Fruit fly (Drosophila melanogaster): Measurements from ENCODE around the gene CG14073.
A peak's percentile ranks its signal among the peaks of the same experiment; 100 is the strongest.

CG14073 gene

DNA sequence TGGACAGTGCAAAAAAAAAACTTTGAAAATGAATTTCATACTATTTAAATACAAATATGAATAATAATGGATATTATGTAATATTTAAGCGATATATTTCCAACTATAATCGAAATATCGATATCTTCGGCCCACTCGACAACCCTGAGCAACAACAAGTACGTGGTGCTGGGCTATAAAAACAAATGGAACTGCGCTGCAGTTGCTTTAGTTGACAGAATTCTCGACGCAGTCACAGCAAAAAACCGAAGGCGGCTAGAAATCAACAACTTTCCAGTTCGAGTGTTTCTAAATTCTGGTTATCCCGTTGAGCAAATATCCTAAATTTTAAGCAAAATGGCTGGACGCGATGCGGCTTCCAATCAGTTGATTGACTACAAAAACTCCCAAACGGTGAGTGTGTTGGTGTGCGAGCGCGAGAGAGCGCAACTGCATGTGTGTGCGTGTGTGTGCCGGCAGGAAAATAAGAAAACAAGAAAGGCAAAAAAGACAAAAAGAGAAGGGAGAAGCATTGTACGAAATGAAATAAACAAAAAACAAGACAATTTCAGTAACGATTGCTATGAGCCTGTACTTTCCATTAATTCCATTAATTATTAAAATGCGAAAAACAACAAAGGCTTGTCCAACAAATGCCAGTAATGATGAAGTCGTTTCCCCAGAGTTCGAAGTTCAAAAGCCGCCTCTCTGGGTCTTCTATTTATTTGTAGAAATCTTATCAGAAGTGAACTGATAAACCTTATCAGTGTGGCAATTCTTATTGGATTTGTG, 2.2 kb upstream of the CG14073 start, which contains the start of gene Cat (continued):
- TF ChIP-seq CG6792 (GFP tag; optimal IDR thresholded peaks at IDR 0.05): peak; percentile 94
- peak; percentile 77 for TF ChIP-seq acj6 (GFP tag; optimal IDR thresholded peaks at IDR 0.05)
- peak; percentile 14 for TF ChIP-seq Ets21C (GFP tag; optimal IDR thresholded peaks at IDR 0.05)
- peak; percentile 100 for TF ChIP-seq ss (GFP tag; optimal IDR thresholded peaks at IDR 0.05)
- TF ChIP-seq CG6808 (GFP tag; optimal IDR thresholded peaks at IDR 0.05): peak; percentile 99
- TF ChIP-seq OdsH (GFP tag; optimal IDR thresholded peaks at IDR 0.05): peak; percentile 90
- peak; percentile 100 for TF ChIP-seq CG6854 (GFP tag; optimal IDR thresholded peaks at IDR 0.05)
- peak; percentile 99 for TF ChIP-seq CG3032 (tag; optimal IDR thresholded peaks at IDR 0.05)
- TF ChIP-seq CG4318 (GFP tag; optimal IDR thresholded peaks at IDR 0.05): no peak
- TF ChIP-seq Eip75B (GFP tag; optimal IDR thresholded peaks at IDR 0.05): peak; percentile 97
- TF ChIP-seq CG6276 (GFP tag; optimal IDR thresholded peaks at IDR 0.05): peak; percentile 100
- TF ChIP-seq Gug (GFP tag; IDR thresholded peaks at IDR 0.05): peak; percentile 93
- TF ChIP-seq Met (GFP tag; optimal IDR thresholded peaks at IDR 0.05): peak; percentile 83
- peak; percentile 99 for TF ChIP-seq Lpt (GFP tag; optimal IDR thresholded peaks at IDR 0.05)
- peak; percentile 91 for TF ChIP-seq Sox14 (GFP tag; optimal IDR thresholded peaks at IDR 0.05)
- TF ChIP-seq fkh (GFP tag; optimal IDR thresholded peaks at IDR 0.05): peak; percentile 60
- TF ChIP-seq svp (GFP tag): peak; percentile 93
- TF ChIP-seq salr (GFP tag; optimal IDR thresholded peaks at IDR 0.05): peak; percentile 98 to 99
- TF ChIP-seq Ets96B (tag; optimal IDR thresholded peaks at IDR 0.05): peak; percentile 99
- peak; percentile 99 for TF ChIP-seq CG10669 (GFP tag; optimal IDR thresholded peaks at IDR 0.05)
- TF ChIP-seq CG8632 (GFP tag; optimal IDR thresholded peaks at IDR 0.05): peak; percentile 98
- TF ChIP-seq eg (GFP tag; IDR thresholded peaks at IDR 0.05): peak; percentile 100

DNA sequence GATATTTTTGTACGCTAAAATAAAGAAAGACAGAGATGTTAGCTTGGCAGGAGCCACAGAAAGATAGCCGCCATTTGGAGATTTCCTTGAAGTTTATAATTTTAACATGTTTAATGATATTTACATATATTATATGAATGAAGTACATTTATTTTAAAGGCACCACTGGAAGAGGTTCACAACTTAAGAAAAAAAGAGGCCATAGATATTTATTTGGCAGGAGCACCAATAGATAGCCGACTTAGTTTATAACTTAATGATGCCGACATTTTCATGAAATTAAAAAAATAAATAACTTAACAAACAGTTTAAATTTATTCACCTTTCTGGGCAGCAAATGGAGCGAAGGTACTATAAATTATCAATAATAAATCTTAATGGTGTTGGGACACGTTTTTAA, 1.6 kb upstream of the CG14073 start:
- no peak for TF ChIP-seq spab (GFP tag; optimal IDR thresholded peaks at IDR 0.05)
- TF ChIP-seq CG15336 (GFP tag; IDR thresholded peaks at IDR 0.05): no peak
- TF ChIP-seq Gug (GFP tag; IDR thresholded peaks at IDR 0.05): no peak
- TF ChIP-seq fd85E (GFP tag; optimal IDR thresholded peaks at IDR 0.05): no peak
- TF ChIP-seq Hr4 (GFP tag; optimal IDR thresholded peaks at IDR 0.05): no peak
- TF ChIP-seq Ets96B (tag; optimal IDR thresholded peaks at IDR 0.05): no peak
- TF ChIP-seq CG6854 (GFP tag; optimal IDR thresholded peaks at IDR 0.05): no peak
- TF ChIP-seq Eip93F (GFP tag; optimal IDR thresholded peaks at IDR 0.05): no peak
- TF ChIP-seq CG8632 (GFP tag; optimal IDR thresholded peaks at IDR 0.05): no peak
- TF ChIP-seq pdm3 (GFP tag; optimal IDR thresholded peaks at IDR 0.05): no peak
- TF ChIP-seq net (GFP tag; optimal IDR thresholded peaks at IDR 0.05): no peak

DNA sequence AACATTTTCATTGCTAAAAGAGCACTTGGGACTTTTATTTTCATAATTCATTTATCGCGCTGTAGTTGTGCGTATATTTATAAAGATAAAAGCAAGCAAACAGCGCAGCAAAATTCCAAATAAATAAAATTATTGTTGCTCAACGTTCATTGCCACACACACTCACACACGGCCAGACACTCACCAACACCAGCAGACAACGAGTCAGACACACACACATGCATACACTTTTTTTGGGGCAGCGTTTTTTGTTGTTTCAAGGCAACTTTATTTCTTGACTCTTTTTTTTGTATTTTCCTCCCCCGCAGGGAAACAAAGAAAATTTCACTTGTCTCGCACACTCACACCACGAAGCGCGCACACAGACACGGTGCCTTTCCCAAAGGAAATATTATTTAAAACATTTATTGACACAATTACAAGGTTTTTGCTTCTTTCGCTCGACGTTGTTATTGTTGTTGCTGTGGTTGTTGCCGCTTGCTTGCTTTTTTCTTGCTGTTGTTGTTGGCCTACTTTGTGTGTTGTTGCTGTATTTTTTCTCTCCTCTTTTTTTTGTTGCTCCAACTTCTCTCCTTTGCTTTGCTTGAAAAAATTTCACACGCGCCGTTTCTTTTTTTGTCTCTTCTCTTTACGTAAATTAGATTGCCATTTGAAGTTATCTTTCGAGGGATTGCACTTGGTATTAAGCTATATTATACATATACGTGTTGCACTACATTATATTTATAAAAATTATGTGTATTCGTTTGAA, 413 bp downstream of the CG14073 start:
- TF ChIP-seq CG11902 (GFP tag; optimal IDR thresholded peaks at IDR 0.05) (no peak), CG6792 (GFP tag; optimal IDR thresholded peaks at IDR 0.05) (no peak), CG31627 (GFP tag; optimal IDR thresholded peaks at IDR 0.05) (no peak), vri (GFP tag; optimal IDR thresholded peaks at IDR 0.05) (peak; percentile 27), Sox14 (GFP tag; optimal IDR thresholded peaks at IDR 0.05) (peak; percentile 51), CG11294 (GFP tag; IDR thresholded peaks at IDR 0.05) (no peak), Ets96B (tag; optimal IDR thresholded peaks at IDR 0.05) (peak; percentile 63), CG6854 (GFP tag; optimal IDR thresholded peaks at IDR 0.05) (peak; percentile 19), Hr39 (GFP tag; optimal IDR thresholded peaks at IDR 0.05) (no peak), CG15336 (GFP tag; IDR thresholded peaks at IDR 0.05) (peak; percentile 61), CG9139 (GFP tag; optimal IDR thresholded peaks at IDR 0.05) (peak; percentile 65), Hr38 (GFP tag; optimal IDR thresholded peaks at IDR 0.05) (no peak), Smox (GFP tag; optimal IDR thresholded peaks at IDR 0.05) (peak; percentile 19), Eip75B (GFP tag; optimal IDR thresholded peaks at IDR 0.05) (peak; percentile 50), fd59A (GFP tag; optimal IDR thresholded peaks at IDR 0.05) (peak; percentile 7), Ets21C (GFP tag; optimal IDR thresholded peaks at IDR 0.05) (no peak), achi (GFP tag; optimal IDR thresholded peaks at IDR 0.05) (no peak), Gug (GFP tag; IDR thresholded peaks at IDR 0.05) (no peak), CG8119 (GFP tag; IDR thresholded peaks at IDR 0.05) (peak; percentile 76), topi (GFP tag; optimal IDR thresholded peaks at IDR 0.05) (no peak), CG34406 (GFP tag; optimal IDR thresholded peaks at IDR 0.05) (peak; percentile 30), Eip78C (GFP tag) (peak; percentile 84), CG1621 (tag; optimal IDR thresholded peaks at IDR 0.05) (peak; percentile 50), Sox15 (GFP tag; optimal IDR thresholded peaks at IDR 0.05) (no peak), salr (GFP tag; optimal IDR thresholded peaks at IDR 0.05) (peak in 1 of 2 experiments; percentile 28)
